Worm (Caenorhabditis elegans) whole organism, late embryonic: ENCODE results near the gene ada-2.
A peak's percentile ranks its signal among the peaks of the same experiment; 100 is the strongest.

ENCODE experiments used
- F13H6.1 ChIP-seq: sonication (generic microtip); optimal IDR thresholded peaks from 2 replicates; lab custom pipeline; 2016; ENCODE audit warnings: missing genetic modification characterization, missing compliant biosample characterization
- K02D7.2 ChIP-seq: sonication (generic microtip); optimal IDR thresholded peaks from 2 replicates; lab custom pipeline; 2017; ENCODE audit warnings: mild to moderate bottlenecking, missing genetic modification characterization, missing compliant biosample characterization
- Y22D7AL.16 ChIP-seq: sonication (generic microtip); optimal IDR thresholded peaks from 2 replicates; lab custom pipeline; 2016; ENCODE audit warnings: missing genetic modification characterization, missing compliant biosample characterization
- ahr-1 ChIP-seq: sonication (generic microtip); optimal IDR thresholded peaks from 2 replicates; lab custom pipeline; 2016; ENCODE audit warnings: missing genetic modification characterization, missing compliant biosample characterization
- ama-1 ChIP-seq: fragments of 150-350 bp; optimal IDR thresholded peaks from 2 replicates; lab custom pipeline; 2014
- ceh-24 ChIP-seq: sonication (generic microtip); optimal IDR thresholded peaks from 2 replicates; lab custom pipeline; 2016; ENCODE audit warnings: mild to moderate bottlenecking, missing genetic modification characterization, missing compliant biosample characterization
- ceh-45 ChIP-seq: fragments of 200-800 bp; sonication (Bioruptor generic); IDR thresholded peaks from 2 replicates; pipeline ENCODE4 v1.3.6; 2022; ENCODE audit warnings: missing genetic modification reagents, missing genetic modification characterization, missing compliant biosample characterization
- ceh-48 ChIP-seq: sonication (generic microtip); optimal IDR thresholded peaks from 2 replicates; lab custom pipeline; 2016; ENCODE audit warnings: missing genetic modification characterization, inconsistent platforms, missing compliant biosample characterization
- ceh-9 ChIP-seq: sonication (generic microtip); optimal IDR thresholded peaks from 2 replicates; lab custom pipeline; 2016; ENCODE audit warnings: mild to moderate bottlenecking, missing genetic modification characterization, inconsistent platforms, missing compliant biosample characterization
- che-1 ChIP-seq: sonication (generic microtip); optimal IDR thresholded peaks from 2 replicates; lab custom pipeline; 2016; ENCODE audit warnings: mild to moderate bottlenecking, missing genetic modification characterization, missing compliant biosample characterization
- dve-1 ChIP-seq: sonication (generic microtip); optimal IDR thresholded peaks from 2 replicates; lab custom pipeline; 2017; ENCODE audit warnings: antibody characterized with exemption, mild to moderate bottlenecking, missing genetic modification characterization, missing compliant biosample characterization
- elt-2 ChIP-seq: sonication (generic microtip); optimal IDR thresholded peaks from 2 replicates; lab custom pipeline; 2016; ENCODE audit warnings: missing genetic modification reagents, missing genetic modification characterization, missing compliant biosample characterization
- elt-4 ChIP-seq: sonication (generic microtip); optimal IDR thresholded peaks from 2 replicates; lab custom pipeline; 2016; ENCODE audit warnings: missing genetic modification characterization, missing compliant biosample characterization
- fax-1 ChIP-seq: sonication (generic microtip); optimal IDR thresholded peaks from 2 replicates; lab custom pipeline; 2016; ENCODE audit warnings: missing genotype, missing genetic modification characterization, missing compliant biosample characterization
- fkh-10 ChIP-seq: fragments of 150-350 bp; optimal IDR thresholded peaks from 2 replicates; lab custom pipeline; 2014; ENCODE audit warnings: missing biosample characterization, missing genetic modification reagents, missing genetic modification characterization
- fkh-6 ChIP-seq: sonication (generic microtip); optimal IDR thresholded peaks from 2 replicates; lab custom pipeline; 2016; ENCODE audit warnings: missing genetic modification characterization, missing compliant biosample characterization
- hlh-15 ChIP-seq: sonication (generic microtip); optimal IDR thresholded peaks from 2 replicates; lab custom pipeline; 2016; ENCODE audit warnings: missing genetic modification characterization, missing compliant biosample characterization
- hlh-6 ChIP-seq: sonication (generic microtip); optimal IDR thresholded peaks from 2 replicates; lab custom pipeline; 2016; ENCODE audit warnings: missing genotype, missing genetic modification characterization, missing compliant biosample characterization
- hlh-8 ChIP-seq: sonication (generic microtip); optimal IDR thresholded peaks from 2 replicates; lab custom pipeline; 2016; ENCODE audit warnings: missing genotype, missing genetic modification characterization, missing compliant biosample characterization
- lin-11 ChIP-seq: fragments of 200-800 bp; sonication (Bioruptor generic); optimal IDR thresholded peaks from 2 replicates; lab custom pipeline; 2018; ENCODE audit warnings: mild to moderate bottlenecking, missing genetic modification characterization, missing compliant biosample characterization
- mec-3 ChIP-seq: sonication (generic microtip); optimal IDR thresholded peaks from 2 replicates; lab custom pipeline; 2016; ENCODE audit warnings: borderline replicate concordance, missing genetic modification characterization, missing compliant biosample characterization
- nhr-11 ChIP-seq: fragments of 150-350 bp; optimal IDR thresholded peaks from 2 replicates; lab custom pipeline; 2014; ENCODE audit warnings: missing biosample characterization, missing genetic modification characterization
- nhr-232 ChIP-seq: sonication (generic microtip); optimal IDR thresholded peaks from 2 replicates; lab custom pipeline; 2016; ENCODE audit warnings: missing genetic modification characterization, missing compliant biosample characterization
- pat-9 ChIP-seq: fragments of 200-800 bp; sonication (Bioruptor generic); optimal IDR thresholded peaks from 2 replicates; lab custom pipeline; 2018; ENCODE audit warnings: mild to moderate bottlenecking, missing genetic modification characterization, moderate library complexity, missing compliant biosample characterization
- pax-1 ChIP-seq: fragments of 150-350 bp; optimal IDR thresholded peaks from 2 replicates; lab custom pipeline; 2014; ENCODE audit warnings: missing biosample characterization, missing genetic modification characterization
- pha-2 ChIP-seq: sonication (generic microtip); optimal IDR thresholded peaks from 2 replicates; lab custom pipeline; 2017; ENCODE audit warnings: mild to moderate bottlenecking, missing genetic modification characterization, missing compliant biosample characterization
- pha-4 ChIP-seq: fragments of 150-350 bp; optimal IDR thresholded peaks from 2 replicates; lab custom pipeline; 2018; ENCODE audit warnings: missing biosample characterization, missing genetic modification reagents, missing genetic modification characterization
- pqm-1 ChIP-seq: sonication (generic microtip); optimal IDR thresholded peaks from 2 replicates; lab custom pipeline; 2016; ENCODE audit warnings: missing genetic modification characterization, missing compliant biosample characterization
- ref-2 ChIP-seq: sonication (generic microtip); optimal IDR thresholded peaks from 2 replicates; lab custom pipeline; 2016; ENCODE audit warnings: missing genetic modification characterization, missing compliant biosample characterization
- sox-4 ChIP-seq: sonication (generic microtip); optimal IDR thresholded peaks from 2 replicates; lab custom pipeline; 2017; ENCODE audit warnings: mild to moderate bottlenecking, missing genetic modification characterization, inconsistent platforms, missing compliant biosample characterization
- syd-9 ChIP-seq: sonication (generic microtip); optimal IDR thresholded peaks from 2 replicates; lab custom pipeline; 2016; ENCODE audit warnings: mild to moderate bottlenecking, missing genetic modification characterization, moderate library complexity, missing compliant biosample characterization
- tbx-2 ChIP-seq: sonication (generic microtip); optimal IDR thresholded peaks from 2 replicates; lab custom pipeline; 2016; ENCODE audit warnings: missing genetic modification characterization, missing compliant biosample characterization
- tbx-7 ChIP-seq: sonication (generic microtip); optimal IDR thresholded peaks from 2 replicates; lab custom pipeline; 2016; ENCODE audit warnings: missing genotype, missing genetic modification characterization, missing compliant biosample characterization
- ttx-3 ChIP-seq: sonication (generic microtip); optimal IDR thresholded peaks from 2 replicates; lab custom pipeline; 2016; ENCODE audit warnings: missing genetic modification reagents, missing genetic modification characterization, missing compliant biosample characterization
- unc-42 ChIP-seq: sonication (generic microtip); optimal IDR thresholded peaks from 2 replicates; lab custom pipeline; 2016; ENCODE audit warnings: missing genotype, missing genetic modification characterization, missing compliant biosample characterization
- unc-86 ChIP-seq: sonication (generic microtip); optimal IDR thresholded peaks from 2 replicates; lab custom pipeline; 2016; ENCODE audit warnings: missing genetic modification characterization, missing compliant biosample characterization
- zip-5 ChIP-seq: sonication (generic microtip); optimal IDR thresholded peaks from 2 replicates; lab custom pipeline; 2016; ENCODE audit warnings: missing genetic modification characterization, missing compliant biosample characterization
- ztf-16 ChIP-seq: sonication (generic microtip); optimal IDR thresholded peaks from 2 replicates; lab custom pipeline; 2017; ENCODE audit warnings: missing genetic modification characterization, missing compliant biosample characterization

Gene ada-2

ce11 chrII:7251978-7252377, at the start of gene ada-2, which contains the start of gene prx-13:
TSS of gene ada-2 (plus strand) at chrII:7252259.
TSS of gene prx-13 (minus strand) at chrII:7252015.
- TF ChIP-seq K02D7.2 (tag; lab: Kevin White, UChicago) (no peak), elt-2 (tag; lab: Kevin White, UChicago) (peak; percentile 73)

- TF ChIP-seq hlh-15 (no peak), ceh-24 (tag; lab: Kevin White, UChicago) (no peak), fkh-6 (tag; lab: Kevin White, UChicago) (no peak), che-1 (tag; lab: Kevin White, UChicago) (no peak), ahr-1 (tag; lab: Kevin White, UChicago) (no peak), lin-11 (no peak), hlh-8 (no peak), nhr-11 (tag; lab: Kevin White, UChicago) (no peak), ztf-16 (tag; lab: Kevin White, UChicago) (no peak), syd-9 (tag; lab: Kevin White, UChicago) (no peak), ceh-48 (tag; lab: Kevin White, UChicago) (no peak), pha-4 (no peak), ceh-45 (no peak), ceh-9 (tag; lab: Kevin White, UChicago) (no peak), tbx-2 (tag; lab: Kevin White, UChicago) (no peak)
Observed at ce11 chrII:7203110-7203509, 48.9 kb upstream of the ada-2 start, which contains the start of gene srd-56. TSS of gene srd-56 (minus strand) at chrII:7203210.

- no peak for TF ChIP-seq F13H6.1 (tag; lab: Kevin White, UChicago)
- no peak for TF ChIP-seq hlh-6
- no peak for TF ChIP-seq ama-1 (lab: Kevin White, UChicago)
- no peak for TF ChIP-seq dve-1 (tag; lab: Kevin White, UChicago)
- TF ChIP-seq tbx-7 (tag; lab: Kevin White, UChicago): no peak
- no peak for TF ChIP-seq pha-2 (tag; lab: Kevin White, UChicago)
- TF ChIP-seq Y22D7AL.16: no peak
- TF ChIP-seq pax-1 (tag; lab: Kevin White, UChicago): no peak
- no peak for TF ChIP-seq fkh-10
- TF ChIP-seq pqm-1: no peak
- no peak for TF ChIP-seq zip-5 (tag; lab: Kevin White, UChicago)
- no peak for TF ChIP-seq unc-86
- TF ChIP-seq mec-3 (tag; lab: Kevin White, UChicago): no peak
- TF ChIP-seq unc-42 (tag; lab: Kevin White, UChicago): no peak
- no peak for TF ChIP-seq pat-9 (tag; lab: Kevin White, UChicago)
Observed at ce11 chrII:7204951-7205350, 47.1 kb upstream of the ada-2 start, which contains the start of gene srd-58. TSS of gene srd-58 (minus strand) at chrII:7205051.

- TF ChIP-seq sox-4 (tag; lab: Kevin White, UChicago) (no peak), elt-4 (tag; lab: Kevin White, UChicago) (no peak), nhr-232 (no peak), ztf-16 (tag; lab: Kevin White, UChicago) (no peak), ttx-3 (no peak), ref-2 (tag; lab: Kevin White, UChicago) (no peak)
Observed at ce11 chrII:7205388-7205787, 46.7 kb upstream of the ada-2 start, which contains the start of gene srd-59. TSS of gene srd-59 (plus strand) at chrII:7205688.

- no peak for TF ChIP-seq fax-1
Observed at ce11 chrII:7207649-7208048, 44.4 kb upstream of the ada-2 start.
